Worm (Caenorhabditis elegans): ENCODE measurements around the gene smg-4.

DNA sequence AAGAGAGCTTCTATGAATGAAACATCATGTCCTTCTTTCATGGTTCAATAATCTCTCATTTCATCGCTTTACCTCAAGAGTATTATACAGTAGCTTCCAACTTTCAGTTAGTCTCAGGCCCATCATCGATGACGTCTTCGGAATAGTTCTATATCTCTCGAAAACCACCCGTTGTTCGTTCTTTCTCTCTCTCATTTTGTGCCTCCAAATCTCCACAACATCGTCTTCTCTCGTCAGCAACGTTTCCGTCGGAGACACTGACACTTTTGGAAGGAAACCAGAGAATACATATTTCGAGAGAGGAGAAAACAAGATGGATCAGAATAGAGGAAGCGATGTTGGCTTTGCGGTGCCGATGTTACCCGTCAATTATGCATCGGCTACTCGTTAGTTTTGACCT lies 45.7 kb downstream of the smg-4 start:
- no peak for TF ChIP-seq ama-1 (optimal IDR thresholded peaks at IDR 0.05)
- no peak for TF ChIP-seq F13C5.2 (tag; optimal IDR thresholded peaks at IDR 0.05)
- TF ChIP-seq hmbx-1 (tag; optimal IDR thresholded peaks at IDR 0.05), result no peak

Measured in whole organism, early embryonic.